Fruit fly (Drosophila melanogaster): Measurements from ENCODE around the gene CG11313.

Gene CG11313

DNA sequence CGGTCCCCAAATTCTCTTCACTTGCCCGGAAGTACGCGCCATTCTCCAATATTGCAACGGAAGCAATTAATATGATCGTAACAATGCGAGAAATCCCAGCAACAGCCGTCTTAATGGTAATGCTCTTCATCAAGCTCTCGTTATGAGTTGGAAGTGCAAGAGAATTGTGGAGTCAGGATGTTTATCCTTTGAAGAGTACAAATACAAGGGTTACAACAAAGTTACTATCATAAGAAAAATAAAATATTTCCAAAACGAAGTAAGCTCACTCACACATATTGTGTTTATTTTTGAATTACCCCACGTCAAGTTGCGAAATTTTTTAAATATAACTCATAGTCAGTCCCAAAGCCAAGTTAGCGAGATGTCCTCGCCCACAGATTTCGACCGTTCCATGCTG is 11.6 kb upstream of the CG11313 start, which contains the start of gene CG15543:
Gene CG15543 (plus strand): TSS at position 301 of the 400 bp plus-strand sequence.
- TF ChIP-seq ovo (GFP tag; optimal IDR thresholded peaks at IDR 0.05): no peak

DNA sequence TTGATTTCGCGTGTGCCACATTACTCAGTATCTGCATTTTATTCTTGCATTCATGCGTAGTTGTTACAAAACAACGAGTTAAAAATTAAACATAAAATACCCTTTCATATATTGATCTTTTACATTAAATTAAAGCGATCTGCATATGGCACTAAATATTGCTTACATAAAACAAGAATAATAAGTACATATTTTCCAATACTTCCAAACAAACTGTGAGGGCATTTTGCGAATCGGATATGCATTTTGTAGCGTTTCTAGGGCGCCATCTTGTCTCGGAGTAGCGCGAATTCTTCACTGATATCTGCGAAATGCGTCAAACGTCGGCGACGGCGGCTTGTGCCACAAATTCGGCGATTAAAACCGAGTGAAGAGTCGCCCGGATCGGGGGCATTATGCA is 10.4 kb upstream of the CG11313 start:
- TF ChIP-seq CG33017 (tag; optimal IDR thresholded peaks at IDR 0.05) (no peak), CG1620 (GFP tag; optimal IDR thresholded peaks at IDR 0.05) (no peak), cnc (optimal IDR thresholded peaks at IDR 0.05) (no peak), CG7101 (tag; optimal IDR thresholded peaks at IDR 0.05) (no peak), CG11617 (GFP tag; optimal IDR thresholded peaks at IDR 0.05) (no peak), CG7045 (GFP tag; optimal IDR thresholded peaks at IDR 0.05) (no peak), CG14711 (tag; optimal IDR thresholded peaks at IDR 0.05) (no peak), CG5204 (GFP tag; optimal IDR thresholded peaks at IDR 0.05) (no peak), tj (GFP tag; optimal IDR thresholded peaks at IDR 0.05) (no peak), Mnt (GFP tag; optimal IDR thresholded peaks at IDR 0.05) (no peak), toe (GFP tag; optimal IDR thresholded peaks at IDR 0.05) (no peak), Clk (GFP tag; optimal IDR thresholded peaks at IDR 0.05) (no peak), Hr96 (GFP tag; optimal IDR thresholded peaks at IDR 0.05) (no peak), Crg-1 (GFP tag; optimal IDR thresholded peaks at IDR 0.05) (no peak), pad (GFP tag; optimal IDR thresholded peaks at IDR 0.05) (no peak)

DNA sequence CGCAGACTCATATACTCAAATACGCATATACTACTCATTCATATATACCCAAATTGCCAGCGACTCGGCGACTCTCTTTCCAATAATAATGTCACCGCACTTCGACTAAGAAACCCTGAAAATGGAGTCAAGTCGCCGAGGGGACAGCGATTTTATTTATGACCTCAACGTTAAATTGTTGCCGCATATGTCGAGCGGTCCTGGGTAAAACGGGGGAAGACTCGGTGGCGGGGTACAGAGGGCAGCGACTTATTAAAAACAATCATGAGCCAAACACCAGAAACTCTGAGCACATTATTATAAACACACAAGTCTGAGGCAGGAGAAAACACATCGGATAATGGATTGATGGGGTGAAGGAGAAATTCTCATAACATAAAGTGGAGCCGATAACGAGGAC is 4.1 kb upstream of the CG11313 start:
- TF ChIP-seq Mnt (GFP tag; optimal IDR thresholded peaks at IDR 0.05): no peak
- no peak for TF ChIP-seq toe (GFP tag; optimal IDR thresholded peaks at IDR 0.05)
- no peak for TF ChIP-seq Hr96 (GFP tag; optimal IDR thresholded peaks at IDR 0.05)
- TF ChIP-seq Crg-1 (GFP tag; optimal IDR thresholded peaks at IDR 0.05): no peak
- no peak for TF ChIP-seq pad (GFP tag; optimal IDR thresholded peaks at IDR 0.05)
- TF ChIP-seq CG33017 (tag; optimal IDR thresholded peaks at IDR 0.05): no peak

DNA sequence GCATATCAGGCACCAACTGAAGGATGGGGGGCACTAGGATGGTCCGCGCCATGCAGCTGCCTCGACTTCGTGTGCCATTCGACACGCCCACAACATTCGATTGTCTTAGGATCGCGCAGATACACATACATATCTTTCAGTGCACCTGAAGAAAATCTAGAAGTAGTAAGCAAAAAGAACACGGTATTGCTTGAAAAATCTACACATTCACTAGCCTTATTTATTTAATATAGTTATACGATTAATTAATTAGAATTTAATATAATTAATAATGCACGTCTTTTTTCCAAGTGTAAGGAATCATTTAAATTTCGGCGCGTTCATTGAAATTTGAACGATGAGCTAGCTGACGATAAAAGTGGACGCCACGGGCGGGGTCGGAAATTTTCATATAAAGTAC is 3.6 kb upstream of the CG11313 start:
- TF ChIP-seq tj (GFP tag; optimal IDR thresholded peaks at IDR 0.05) (no peak), CG14711 (tag; optimal IDR thresholded peaks at IDR 0.05) (no peak), CG1620 (GFP tag; optimal IDR thresholded peaks at IDR 0.05) (no peak), bab1 (GFP tag; optimal IDR thresholded peaks at IDR 0.05) (no peak), Clk (GFP tag; optimal IDR thresholded peaks at IDR 0.05) (no peak), cnc (optimal IDR thresholded peaks at IDR 0.05) (no peak), ovo (GFP tag; optimal IDR thresholded peaks at IDR 0.05) (no peak), Mnt (GFP tag; optimal IDR thresholded peaks at IDR 0.05) (no peak), Hr96 (GFP tag; optimal IDR thresholded peaks at IDR 0.05) (no peak), Crg-1 (GFP tag; optimal IDR thresholded peaks at IDR 0.05) (no peak)

DNA sequence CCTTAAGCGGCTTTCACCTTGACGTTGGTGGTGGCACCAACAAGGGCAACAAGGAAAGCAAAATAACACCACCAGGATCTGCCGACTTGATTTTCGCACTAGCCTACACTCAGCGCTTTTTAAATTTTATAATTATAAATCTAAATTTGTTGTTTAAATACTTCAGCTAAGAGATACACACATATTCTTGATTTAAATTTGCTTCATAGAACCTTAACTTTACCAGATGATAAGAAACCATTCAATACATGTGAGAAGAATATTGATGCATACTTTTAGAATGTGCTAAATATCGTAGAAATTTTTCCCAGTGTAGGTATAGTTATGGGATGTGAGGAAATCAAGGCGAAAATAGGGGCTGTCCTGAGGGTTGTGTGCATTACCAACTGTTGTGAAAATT is 2.1 kb upstream of the CG11313 start:
- no peak for TF ChIP-seq CG7045 (GFP tag; optimal IDR thresholded peaks at IDR 0.05)
- TF ChIP-seq Crg-1 (GFP tag; optimal IDR thresholded peaks at IDR 0.05): no peak
- TF ChIP-seq bab1 (GFP tag; optimal IDR thresholded peaks at IDR 0.05): no peak
- no peak for TF ChIP-seq CG14711 (tag; optimal IDR thresholded peaks at IDR 0.05)
- no peak for TF ChIP-seq CG12768 (GFP tag; optimal IDR thresholded peaks at IDR 0.05)

DNA sequence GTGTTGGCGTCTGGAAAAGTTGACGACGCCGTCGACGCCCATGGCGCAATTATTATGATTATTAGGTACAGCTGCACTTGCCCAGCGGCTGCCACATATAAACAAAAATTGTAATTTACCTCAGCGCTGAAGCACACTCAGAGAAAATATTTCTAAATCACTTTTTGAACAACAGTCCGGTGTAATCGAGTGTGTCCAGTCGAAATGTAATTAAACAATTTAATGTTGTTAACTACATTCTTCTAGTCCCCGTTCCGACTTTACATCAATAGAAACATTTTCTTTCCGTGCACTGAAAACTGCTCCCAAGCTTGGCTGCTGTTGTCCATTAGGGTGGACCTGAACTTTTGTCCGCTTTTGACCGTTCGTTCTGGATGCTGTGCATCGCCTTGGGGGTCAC is 2.0 kb downstream of the CG11313 start:
- TF ChIP-seq cic (GFP tag; optimal IDR thresholded peaks at IDR 0.05) (no peak), CG1620 (GFP tag; optimal IDR thresholded peaks at IDR 0.05) (no peak), Crg-1 (GFP tag; optimal IDR thresholded peaks at IDR 0.05) (no peak), CG12768 (GFP tag; optimal IDR thresholded peaks at IDR 0.05) (no peak), pad (GFP tag; optimal IDR thresholded peaks at IDR 0.05) (no peak), Mnt (GFP tag; optimal IDR thresholded peaks at IDR 0.05) (no peak), Clk (GFP tag; optimal IDR thresholded peaks at IDR 0.05) (no peak), CG5204 (GFP tag; optimal IDR thresholded peaks at IDR 0.05) (no peak), toe (GFP tag; optimal IDR thresholded peaks at IDR 0.05) (no peak), CG33017 (tag; optimal IDR thresholded peaks at IDR 0.05) (no peak), kay (GFP tag; ENCODE audit: borderline replicate concordance) (no peak), CG7101 (tag; optimal IDR thresholded peaks at IDR 0.05) (no peak), CG14711 (tag; optimal IDR thresholded peaks at IDR 0.05) (no peak), CG7045 (GFP tag; optimal IDR thresholded peaks at IDR 0.05) (no peak), CG11617 (GFP tag; optimal IDR thresholded peaks at IDR 0.05) (no peak), ovo (GFP tag; optimal IDR thresholded peaks at IDR 0.05) (no peak), bab1 (GFP tag; optimal IDR thresholded peaks at IDR 0.05) (no peak), tj (GFP tag; optimal IDR thresholded peaks at IDR 0.05) (no peak)

DNA sequence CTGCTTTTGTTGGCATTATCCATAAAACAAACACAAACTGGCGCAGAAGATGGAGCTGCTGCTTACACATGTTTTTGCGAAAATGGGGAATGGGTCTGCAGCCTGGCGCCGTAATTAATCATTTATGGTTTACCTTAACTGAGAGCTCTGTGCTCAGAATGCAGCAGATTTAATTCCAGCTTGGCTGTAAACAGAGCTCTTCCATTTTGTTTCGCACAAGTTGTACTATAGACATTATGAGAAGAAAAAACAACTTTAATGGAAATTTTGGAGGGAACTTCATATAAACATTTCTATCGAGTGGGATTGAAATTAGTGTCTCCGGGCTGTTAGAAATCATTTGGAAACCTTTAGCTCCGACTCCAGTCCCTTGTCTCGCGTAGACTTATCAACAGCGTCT is 5.2 kb downstream of the CG11313 start, which contains the start of gene eIF4H2:
Gene eIF4H2 (plus strand): TSS at position 301 of the 400 bp plus-strand sequence.
- no peak for TF ChIP-seq ovo (GFP tag; optimal IDR thresholded peaks at IDR 0.05)
- TF ChIP-seq CG5204 (GFP tag; optimal IDR thresholded peaks at IDR 0.05): no peak
- no peak for TF ChIP-seq cic (GFP tag; optimal IDR thresholded peaks at IDR 0.05)
- no peak for TF ChIP-seq CG14711 (tag; optimal IDR thresholded peaks at IDR 0.05)
- TF ChIP-seq Mnt (GFP tag; optimal IDR thresholded peaks at IDR 0.05): no peak
- no peak for TF ChIP-seq CG7045 (GFP tag; optimal IDR thresholded peaks at IDR 0.05)
- TF ChIP-seq toe (GFP tag; optimal IDR thresholded peaks at IDR 0.05): no peak
- TF ChIP-seq cnc (optimal IDR thresholded peaks at IDR 0.05): no peak
- TF ChIP-seq Hr96 (GFP tag; optimal IDR thresholded peaks at IDR 0.05): no peak

DNA sequence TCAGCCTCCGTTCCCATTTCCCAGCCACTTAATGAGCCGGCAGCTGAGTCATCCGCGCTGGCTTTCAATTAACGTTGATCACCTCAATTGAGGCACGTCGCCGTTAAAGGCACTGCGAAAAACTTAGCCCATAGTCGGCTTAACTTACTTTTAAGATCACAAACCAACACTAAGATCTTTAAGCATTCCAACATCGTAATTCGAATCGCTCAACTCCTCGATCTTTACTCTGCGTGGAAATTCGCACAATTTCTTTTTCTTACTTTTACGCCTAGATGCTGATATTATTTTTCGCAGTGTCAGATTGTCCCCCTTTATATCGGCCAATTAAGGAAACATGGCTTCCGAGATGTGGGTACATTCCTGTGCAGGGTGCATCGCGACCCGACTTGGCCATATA is 8.6 kb downstream of the CG11313 start:
- TF ChIP-seq Crg-1 (GFP tag; optimal IDR thresholded peaks at IDR 0.05) (no peak), cnc (optimal IDR thresholded peaks at IDR 0.05) (no peak), CG14711 (tag; optimal IDR thresholded peaks at IDR 0.05) (no peak), CG12768 (GFP tag; optimal IDR thresholded peaks at IDR 0.05) (no peak), Mnt (GFP tag; optimal IDR thresholded peaks at IDR 0.05) (no peak), CG5204 (GFP tag; optimal IDR thresholded peaks at IDR 0.05) (no peak), Clk (GFP tag; optimal IDR thresholded peaks at IDR 0.05) (no peak), cic (GFP tag; optimal IDR thresholded peaks at IDR 0.05) (no peak), CG33017 (tag; optimal IDR thresholded peaks at IDR 0.05) (no peak), kay (GFP tag; ENCODE audit: borderline replicate concordance) (no peak)
